Fruit fly (Drosophila melanogaster) S2 (cell line): ENCODE measurements around the gene CG7483.

Experiments used
- CG8478 ChIP-seq: fragments of >200 bp; optimal IDR thresholded peaks from 2 replicates; lab custom pipeline; 2018
- CTCF ChIP-seq, 2 experiments: fragments of >200 bp; optimal IDR thresholded peaks; 2 replicates each; lab custom pipeline; 2018

DNA sequence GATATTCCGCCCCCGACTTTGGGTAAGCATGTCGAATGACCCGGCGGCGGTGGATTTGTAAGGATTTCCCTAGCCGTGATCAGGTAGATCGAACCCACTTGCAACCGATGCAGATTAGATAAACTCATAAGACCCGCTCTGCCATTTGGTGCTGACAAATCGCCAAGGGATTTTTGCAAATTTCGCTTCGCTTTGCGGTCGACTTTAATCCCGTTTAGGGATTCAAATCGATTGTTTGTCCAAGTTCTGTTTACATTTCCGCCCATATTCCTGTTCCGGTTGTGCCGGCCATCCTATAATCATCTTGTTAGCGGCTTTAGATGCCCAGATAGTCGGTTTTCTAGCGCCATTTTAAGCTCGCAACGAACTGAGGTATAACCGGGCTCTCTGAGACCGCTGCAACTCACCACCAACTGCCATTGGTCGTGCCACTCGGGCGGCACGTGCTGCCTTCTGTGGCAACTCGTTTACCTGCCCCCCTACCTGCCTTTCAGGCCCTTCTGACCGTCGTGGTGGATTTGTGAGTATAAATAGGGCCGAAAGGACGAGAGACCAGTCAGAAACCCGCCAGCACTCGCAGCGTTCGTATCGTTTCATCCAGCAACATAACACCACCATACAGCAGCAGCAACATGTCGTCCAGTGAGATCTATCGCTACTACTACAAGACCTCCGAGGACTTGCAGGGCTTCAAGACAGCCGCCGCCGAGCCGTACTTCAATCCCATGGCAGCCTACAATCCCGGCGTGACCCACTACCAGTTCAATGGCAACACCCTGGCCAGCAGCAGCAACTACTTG, 35.3 kb upstream of the CG7483 start, which contains the start of gene ato:
- TF ChIP-seq CG8478 (lab: Kevin White, UChicago) (no peak), CTCF (optimal IDR thresholded peaks at IDR 0.05; lab: Kevin White, UChicago) (no peak)
